Fruit fly (Drosophila melanogaster) whole organism, embryonic: Measurements from ENCODE around the gene CG17768.
A peak's percentile ranks its signal among the peaks of the same experiment; 100 is the strongest.

Source experiments
- Atf6 ChIP-seq: fragments of 200-800 bp; sonication (Bioruptor generic); IDR thresholded peaks from 2 replicates; pipeline ENCODE4 v1.3.6; 2022; ENCODE audit warnings: missing biosample characterization, missing genetic modification characterization
- Bdp1 ChIP-seq: fragments of 200-800 bp; sonication (Bioruptor generic); optimal IDR thresholded peaks from 3 replicates; lab custom pipeline; 2016; ENCODE audit warnings: missing biosample characterization, missing genetic modification characterization
- Bteb2 ChIP-seq: fragments of 200-800 bp; sonication (Bioruptor generic); optimal IDR thresholded peaks from 2 replicates; lab custom pipeline; 2016; ENCODE audit warnings: missing biosample characterization, missing genetic modification characterization
- C15 ChIP-seq: fragments of 200-800 bp; sonication (Bioruptor generic); IDR thresholded peaks from 3 replicates; pipeline ENCODE4 v1.3.6; 2022; ENCODE audit warnings: missing biosample characterization, missing genetic modification characterization
- CG10147 ChIP-seq: fragments of 200-800 bp; sonication (Bioruptor generic); optimal IDR thresholded peaks from 2 replicates; lab custom pipeline; 2019; ENCODE audit warnings: missing biosample characterization, mild to moderate bottlenecking, missing genetic modification characterization, moderate library complexity
- CG10209 ChIP-seq: fragments of 200-800 bp; sonication (Bioruptor generic); optimal IDR thresholded peaks from 3 replicates; lab custom pipeline; 2017; ENCODE audit warnings: missing biosample characterization, mild to moderate bottlenecking, missing genetic modification characterization, missing genetic modification reagents
- CG10274 ChIP-seq: fragments of 200-800 bp; sonication (Bioruptor generic); optimal IDR thresholded peaks from 3 replicates; lab custom pipeline; 2017; ENCODE audit warnings: missing biosample characterization, mild to moderate bottlenecking, missing genetic modification characterization
- CG10321 ChIP-seq: fragments of 200-800 bp; sonication (Bioruptor generic); IDR thresholded peaks from 2 replicates; pipeline ENCODE4 v1.3.6; 2022; ENCODE audit warnings: missing biosample characterization, missing genetic modification characterization
- CG10959 ChIP-seq: fragments of 200-800 bp; sonication (Bioruptor generic); IDR thresholded peaks from 2 replicates; pipeline ENCODE4 v1.3.6; 2022; ENCODE audit warnings: missing biosample characterization, missing genetic modification characterization
- CG11504 ChIP-seq: fragments of 200-800 bp; sonication (Bioruptor generic); optimal IDR thresholded peaks from 3 replicates; lab custom pipeline; 2019; ENCODE audit warnings: missing biosample characterization, mild to moderate bottlenecking, missing genetic modification characterization, moderate library complexity
- CG11723 ChIP-seq: fragments of 200-800 bp; sonication (Bioruptor generic); optimal IDR thresholded peaks from 2 replicates; lab custom pipeline; 2017; ENCODE audit warnings: missing biosample characterization, mild to moderate bottlenecking, missing genetic modification characterization
- CG12391 ChIP-seq: fragments of 200-800 bp; sonication (Bioruptor generic); optimal IDR thresholded peaks from 3 replicates; lab custom pipeline; 2018; ENCODE audit warnings: missing biosample characterization, mild to moderate bottlenecking, missing genetic modification characterization, moderate library complexity
- CG13775 ChIP-seq: fragments of 200-800 bp; sonication (Bioruptor generic); optimal IDR thresholded peaks from 3 replicates; lab custom pipeline; 2017; ENCODE audit warnings: missing biosample characterization, mild to moderate bottlenecking, missing genetic modification characterization
- CG14014 ChIP-seq: fragments of 200-800 bp; sonication (Bioruptor generic); IDR thresholded peaks from 2 replicates; pipeline ENCODE4 v1.3.6; 2022; ENCODE audit warnings: missing biosample characterization, missing genetic modification characterization
- CG14860 ChIP-seq: fragments of 200-800 bp; sonication (Bioruptor generic); IDR thresholded peaks from 3 replicates; pipeline ENCODE4 v1.3.6; 2022; ENCODE audit warnings: missing biosample characterization, missing genetic modification characterization; ENCODE audit not compliant: partially characterized antibody
- CG15479 ChIP-seq: fragments of 200-800 bp; sonication (Bioruptor generic); optimal IDR thresholded peaks from 3 replicates; lab custom pipeline; 2019; ENCODE audit warnings: missing biosample characterization, mild to moderate bottlenecking, missing genetic modification characterization, moderate library complexity
- CG18476 ChIP-seq: fragments of 200-800 bp; sonication (Bioruptor generic); optimal IDR thresholded peaks from 2 replicates; lab custom pipeline; 2016; ENCODE audit warnings: missing biosample characterization, mild to moderate bottlenecking, missing genetic modification characterization
- CG31365 ChIP-seq: fragments of 200-800 bp; sonication (Bioruptor generic); optimal IDR thresholded peaks from 2 replicates; lab custom pipeline; 2018; ENCODE audit warnings: missing biosample characterization, mild to moderate bottlenecking, missing genetic modification characterization
- CG3407 ChIP-seq: fragments of 200-800 bp; sonication (Bioruptor generic); optimal IDR thresholded peaks from 2 replicates; lab custom pipeline; 2018; ENCODE audit warnings: missing biosample characterization, mild to moderate bottlenecking, missing genetic modification characterization
- CG9797 ChIP-seq: fragments of 200-800 bp; sonication (Bioruptor generic); optimal IDR thresholded peaks from 3 replicates; lab custom pipeline; 2018; ENCODE audit warnings: missing biosample characterization, mild to moderate bottlenecking, missing genetic modification characterization
- CoRest ChIP-seq: fragments of 200-800 bp; sonication (Bioruptor generic); optimal IDR thresholded peaks from 3 replicates; lab custom pipeline; 2018; ENCODE audit warnings: missing biosample characterization, mild to moderate bottlenecking, missing genetic modification characterization, moderate library complexity
- CrebB ChIP-seq: fragments of 200-800 bp; sonication (Bioruptor generic); optimal IDR thresholded peaks from 3 replicates; lab custom pipeline; 2018; ENCODE audit warnings: missing biosample characterization, mild to moderate bottlenecking, missing genetic modification characterization
- Drgx ChIP-seq: fragments of 200-800 bp; sonication (Bioruptor generic); IDR thresholded peaks from 2 replicates; pipeline ENCODE4 v1.3.6; 2022; ENCODE audit warnings: missing biosample characterization, missing genetic modification characterization
- Eip74EF ChIP-seq, 2 experiments: fragments of 200-800 bp in 1 of 2; fragments of >200 bp in 1 of 2; sonication (Bioruptor generic) in 1 of 2; optimal IDR thresholded peaks; 2 replicates each; lab custom pipeline; 2017 to 2019; ENCODE audit warnings: missing biosample characterization in 2 of 2, missing genetic modification characterization in 2 of 2, mild to moderate bottlenecking in 1 of 2, moderate library complexity in 1 of 2
- HHEX ChIP-seq: fragments of 200-800 bp; sonication (Bioruptor generic); optimal IDR thresholded peaks from 3 replicates; lab custom pipeline; 2017; ENCODE audit warnings: missing biosample characterization, mild to moderate bottlenecking, missing genetic modification characterization, missing genetic modification reagents
- Mad ChIP-seq: fragments of 200-800 bp; sonication (Bioruptor generic); optimal IDR thresholded peaks from 2 replicates; lab custom pipeline; 2016; ENCODE audit warnings: missing biosample characterization, missing genetic modification characterization
- Mrtf ChIP-seq: fragments of 200-800 bp; sonication (Bioruptor generic); IDR thresholded peaks from 3 replicates; pipeline ENCODE4 v1.3.6; 2022; ENCODE audit warnings: missing biosample characterization, missing genetic modification characterization
- NfI ChIP-seq: fragments of 200-800 bp; sonication (Bioruptor generic); optimal IDR thresholded peaks from 3 replicates; lab custom pipeline; 2018; ENCODE audit warnings: missing biosample characterization, mild to moderate bottlenecking, missing genetic modification characterization, moderate library complexity
- Opbp ChIP-seq: fragments of 200-800 bp; sonication (Bioruptor generic); IDR thresholded peaks from 3 replicates; pipeline ENCODE4 v1.3.6; 2022; ENCODE audit warnings: missing biosample characterization, missing genetic modification characterization; ENCODE audit not compliant: partially characterized antibody
- Sry-β ChIP-seq: fragments of 200-800 bp; sonication (Bioruptor generic); optimal IDR thresholded peaks from 2 replicates; lab custom pipeline; 2018; ENCODE audit warnings: missing biosample characterization, mild to moderate bottlenecking, missing genetic modification characterization, moderate library complexity
- ac ChIP-seq: fragments of 200-800 bp; sonication (Bioruptor generic); optimal IDR thresholded peaks from 3 replicates; lab custom pipeline; 2017; ENCODE audit warnings: missing biosample characterization, mild to moderate bottlenecking, missing genetic modification characterization
- bowl ChIP-seq: fragments of 200-800 bp; sonication (Bioruptor generic); IDR thresholded peaks from 2 replicates; pipeline ENCODE4 v1.3.6; 2022; ENCODE audit warnings: missing biosample characterization, missing genetic modification characterization
- crol ChIP-seq: fragments of 200-800 bp; sonication (Bioruptor generic); IDR thresholded peaks from 2 replicates; pipeline ENCODE4 v1.3.6; 2022; ENCODE audit warnings: missing biosample characterization, missing genetic modification characterization
- cwo ChIP-seq: fragments of 200-800 bp; sonication (Bioruptor generic); optimal IDR thresholded peaks from 3 replicates; lab custom pipeline; 2017; ENCODE audit warnings: missing biosample characterization, missing genetic modification characterization, mild to moderate bottlenecking, moderate library complexity, missing genetic modification reagents
- danr ChIP-seq: fragments of 200-800 bp; sonication (Bioruptor generic); IDR thresholded peaks from 2 replicates; pipeline ENCODE4 v1.3.6; 2022; ENCODE audit warnings: missing biosample characterization, missing genetic modification characterization
- disco-r ChIP-seq: fragments of 200-800 bp; sonication (Bioruptor generic); optimal IDR thresholded peaks from 2 replicates; lab custom pipeline; 2016; ENCODE audit warnings: missing biosample characterization, missing genetic modification characterization
- dmrt11E ChIP-seq: fragments of 200-800 bp; sonication (Bioruptor generic); optimal IDR thresholded peaks from 3 replicates; lab custom pipeline; 2018; ENCODE audit warnings: missing biosample characterization, mild to moderate bottlenecking, missing genetic modification characterization, moderate library complexity
- dmrt99B ChIP-seq: fragments of 200-800 bp; sonication (Bioruptor generic); optimal IDR thresholded peaks from 2 replicates; lab custom pipeline; 2018; ENCODE audit warnings: missing biosample characterization, mild to moderate bottlenecking, missing genetic modification characterization, moderate library complexity
- en ChIP-seq: fragments of 200-800 bp; sonication (Bioruptor generic); optimal IDR thresholded peaks from 2 replicates; lab custom pipeline; 2016; ENCODE audit warnings: missing biosample characterization, missing genetic modification characterization
- lab ChIP-seq: fragments of 200-800 bp; sonication (Bioruptor generic); optimal IDR thresholded peaks from 3 replicates; lab custom pipeline; 2017; ENCODE audit warnings: missing biosample characterization, missing genetic modification characterization, mild to moderate bottlenecking, moderate library complexity, missing genetic modification reagents
- lilli ChIP-seq: fragments of 200-800 bp; sonication (Bioruptor generic); optimal IDR thresholded peaks from 3 replicates; lab custom pipeline; 2016; ENCODE audit warnings: missing biosample characterization, missing genetic modification characterization
- lola ChIP-seq, 3 experiments: fragments of >200 bp in 2 of 3; fragments of 200-800 bp in 1 of 3; sonication (Bioruptor generic) in 1 of 3; optimal IDR thresholded peaks; 2 replicates each; lab custom pipeline; 2017 to 2019; ENCODE audit warnings: missing biosample characterization in 3 of 3, missing genetic modification characterization in 3 of 3, mild to moderate bottlenecking in 1 of 3, moderate library complexity in 1 of 3
- pfk ChIP-seq: fragments of 200-800 bp; sonication (Bioruptor generic); optimal IDR thresholded peaks from 2 replicates; lab custom pipeline; 2018; ENCODE audit warnings: missing biosample characterization, mild to moderate bottlenecking, missing genetic modification characterization, moderate library complexity
- pho ChIP-seq: fragments of 200-800 bp; sonication (Bioruptor generic); optimal IDR thresholded peaks from 2 replicates; lab custom pipeline; 2016; ENCODE audit warnings: missing biosample characterization, missing genetic modification characterization
- repo ChIP-seq: fragments of 200-800 bp; sonication (Bioruptor generic); optimal IDR thresholded peaks from 2 replicates; lab custom pipeline; 2016; ENCODE audit warnings: missing biosample characterization, missing genetic modification characterization
- stc ChIP-seq: fragments of 200-800 bp; sonication (Bioruptor generic); IDR thresholded peaks from 2 replicates; pipeline ENCODE4 v1.3.6; 2022; ENCODE audit warnings: missing biosample characterization, missing genetic modification characterization
- tx ChIP-seq: fragments of 200-800 bp; sonication (Bioruptor generic); optimal IDR thresholded peaks from 2 replicates; lab custom pipeline; 2016; ENCODE audit warnings: missing biosample characterization, missing genetic modification characterization
- yki ChIP-seq: fragments of >200 bp; optimal IDR thresholded peaks from 3 replicates; lab custom pipeline; 2018
- zen2 ChIP-seq: fragments of 200-800 bp; sonication (Bioruptor generic); IDR thresholded peaks from 3 replicates; pipeline ENCODE4 v1.3.6; 2022; ENCODE audit warnings: missing biosample characterization, missing genetic modification characterization; ENCODE audit not compliant: partially characterized antibody

Gene CG17768

DNA sequence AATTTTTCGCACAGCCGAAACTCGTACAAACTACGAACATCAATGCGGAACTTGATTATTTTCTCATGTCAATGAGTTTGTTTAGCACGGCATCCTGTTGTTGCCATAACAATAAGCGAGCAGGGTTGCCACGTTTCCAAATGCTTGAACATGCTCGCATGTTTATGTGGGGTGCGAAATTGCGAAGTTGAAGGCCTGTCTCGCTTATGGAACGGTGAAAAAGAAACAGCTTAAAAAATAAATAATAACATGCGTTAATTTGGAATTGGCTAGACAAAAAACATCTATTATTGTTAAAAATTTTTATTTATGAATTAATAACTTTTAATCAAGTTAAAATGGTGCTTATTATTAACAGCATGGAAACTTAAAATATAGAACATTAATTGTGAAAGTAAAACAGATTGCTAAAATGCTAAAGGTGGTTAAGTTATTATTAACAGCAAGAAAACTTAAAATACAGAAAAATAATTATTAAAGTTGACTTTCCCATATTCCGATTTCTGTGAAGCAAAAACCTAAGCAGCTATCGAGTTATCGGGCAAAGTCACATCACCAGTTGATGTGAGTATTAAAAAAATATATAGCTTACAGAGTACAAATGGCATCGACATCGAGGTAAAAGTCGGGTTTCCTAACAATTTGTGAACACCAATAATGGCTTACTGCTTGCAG, 25.9 kb upstream of the CG17768 start, which contains the start of the genes Bug22 and TfIIB (continued):
- peak; percentile 52 for TF ChIP-seq CG10209
- TF ChIP-seq lilli (GFP tag; lab: Kevin White, UChicago), result peak; percentile 86
- TF ChIP-seq lab, result no peak
- no peak for TF ChIP-seq bowl
- no peak for TF ChIP-seq repo
- TF ChIP-seq Mad, result peak; percentile 71
- peak; percentile 27 for TF ChIP-seq Bdp1 (GFP tag; lab: Kevin White, UChicago)
- TF ChIP-seq Mrtf, result no peak; the same call in 2 of the 3 replicates
- peak; percentile 58 for TF ChIP-seq CG10147
- no peak for TF ChIP-seq cwo (GFP tag; lab: Kevin White, UChicago)
- peak; percentile 46 for TF ChIP-seq Bteb2
- no peak for TF ChIP-seq zen2
- TF ChIP-seq stc (GFP tag; lab: Robert Waterston, UW), result peak; percentile 65
- TF ChIP-seq CG10274 (GFP tag; lab: Kevin White, UChicago), result no peak
- TF ChIP-seq CG15479, result no peak
- TF ChIP-seq CG10321, result no peak
- peak; percentile 32 for TF ChIP-seq CG9797 (GFP tag; lab: Kevin White, UChicago)
- TF ChIP-seq HHEX (GFP tag; lab: Kevin White, UChicago), result peak; percentile 48
- TF ChIP-seq en, result no peak
- peak; percentile 46 for TF ChIP-seq tx (GFP tag; lab: Kevin White, UChicago)
- TF ChIP-seq ac (GFP tag; lab: Kevin White, UChicago), result no peak
- peak; percentile 76 for TF ChIP-seq CoRest (tag; lab: Kevin White, UChicago)
- no peak for TF ChIP-seq danr
- TF ChIP-seq dmrt11E (tag; lab: Kevin White, UChicago), result peak; percentile 59
- peak; percentile 94 for TF ChIP-seq CG11723 (GFP tag; lab: Kevin White, UChicago)
- no peak for TF ChIP-seq dmrt99B (tag; lab: Kevin White, UChicago)
- no peak for TF ChIP-seq C15 (GFP tag; lab: Robert Waterston, UW)
- TF ChIP-seq disco-r (GFP tag; lab: Kevin White, UChicago), result no peak
- no peak for TF ChIP-seq crol (GFP tag; lab: Robert Waterston, UW)
- peak; percentile 57 for TF ChIP-seq CG18476 (GFP tag; lab: Kevin White, UChicago)
- TF ChIP-seq NfI (GFP tag; lab: Kevin White, UChicago), result peak; percentile 82
- peak; percentile 8 for TF ChIP-seq Sry-β (GFP tag; lab: Kevin White, UChicago)
- TF ChIP-seq pho (GFP tag; lab: Kevin White, UChicago), result peak; percentile 69
- peak; percentile 18 for TF ChIP-seq CG3407 (GFP tag; lab: Kevin White, UChicago)
- peak; percentile 93 for TF ChIP-seq pfk (GFP tag; lab: Kevin White, UChicago)
- TF ChIP-seq CG14860 (GFP tag; lab: Robert Waterston, UW), result 0 out of 3 replicates have a peak, but pooled peaks have one; percentile 49
- TF ChIP-seq CG12391 (tag; lab: Kevin White, UChicago), result peak; percentile 88
- TF ChIP-seq yki (lab: Kevin White, UChicago), result no peak
- peak; percentile 71 for TF ChIP-seq CG14014
- TF ChIP-seq Atf6 (GFP tag; lab: Robert Waterston, UW), result peak; percentile 61
- peak in 1 of 2 experiments; percentile 56 for TF ChIP-seq Eip74EF (GFP tag; optimal IDR thresholded peaks at IDR 0.05; lab: Kevin White, UChicago)
- peak; percentile 51; the same call in 1 of the 2 replicates for TF ChIP-seq Drgx (GFP tag; lab: Robert Waterston, UW)
- TF ChIP-seq CG13775 (GFP tag; lab: Kevin White, UChicago), result peak; percentile 77
- peak; percentile 14 for TF ChIP-seq CrebB (tag; lab: Kevin White, UChicago)
- no peak for TF ChIP-seq CG11504 (tag; lab: Kevin White, UChicago)
- no peak for TF ChIP-seq CG31365 (tag; lab: Kevin White, UChicago)
- peak in 1 of 3 experiments; percentile 54 for TF ChIP-seq lola (GFP tag; optimal IDR thresholded peaks at IDR 0.05; lab: Kevin White, UChicago)
- no peak for TF ChIP-seq Opbp (GFP tag; lab: Robert Waterston, UW)
- TF ChIP-seq CG10959, result no peak
